Fruit fly (Drosophila melanogaster) whole organism, embryonic: Measurements from ENCODE around the gene CG31139.
A peak's percentile ranks its signal among the peaks of the same experiment; 100 is the strongest.

Experiments
- ATbp ChIP-seq: fragments of 200-800 bp; sonication (Bioruptor generic); optimal IDR thresholded peaks from 2 replicates; lab custom pipeline; 2017; ENCODE audit warnings: missing biosample characterization, mild to moderate bottlenecking, missing genetic modification characterization, missing genetic modification reagents
- Asciz ChIP-seq: fragments of 200-800 bp; sonication (Bioruptor generic); optimal IDR thresholded peaks from 2 replicates; lab custom pipeline; 2017; ENCODE audit warnings: missing biosample characterization, mild to moderate bottlenecking, missing genetic modification characterization, missing genetic modification reagents
- B-H1 ChIP-seq: fragments of 200-800 bp; sonication (Bioruptor generic); IDR thresholded peaks from 3 replicates; pipeline ENCODE4 v1.3.6; 2022; ENCODE audit warnings: missing biosample characterization, missing genetic modification characterization
- Bdp1 ChIP-seq: fragments of 200-800 bp; sonication (Bioruptor generic); optimal IDR thresholded peaks from 3 replicates; lab custom pipeline; 2016; ENCODE audit warnings: missing biosample characterization, missing genetic modification characterization
- CG1024 ChIP-seq: fragments of 200-800 bp; sonication (Bioruptor generic); IDR thresholded peaks from 2 replicates; pipeline ENCODE4 v1.3.6; 2022; ENCODE audit warnings: missing biosample characterization, missing genetic modification characterization
- CG10321 ChIP-seq: fragments of 200-800 bp; sonication (Bioruptor generic); IDR thresholded peaks from 2 replicates; pipeline ENCODE4 v1.3.6; 2022; ENCODE audit warnings: missing biosample characterization, missing genetic modification characterization
- CG10366 ChIP-seq: fragments of 200-800 bp; sonication (Bioruptor generic); IDR thresholded peaks from 2 replicates; pipeline ENCODE4 v1.3.6; 2022; ENCODE audit warnings: missing biosample characterization, missing genetic modification characterization
- CG12236 ChIP-seq: fragments of 200-800 bp; sonication (Bioruptor generic); optimal IDR thresholded peaks from 2 replicates; lab custom pipeline; 2016; ENCODE audit warnings: missing biosample characterization, missing genetic modification characterization
- CG1233 ChIP-seq: fragments of 200-800 bp; sonication (Bioruptor generic); optimal IDR thresholded peaks from 4 replicates; lab custom pipeline; 2018; ENCODE audit warnings: missing biosample characterization, mild to moderate bottlenecking, missing genetic modification characterization
- CG13424 ChIP-seq: fragments of 200-800 bp; sonication (Bioruptor generic); optimal IDR thresholded peaks from 2 replicates; lab custom pipeline; 2019; ENCODE audit warnings: missing biosample characterization, mild to moderate bottlenecking, missing genetic modification characterization, moderate library complexity
- CG13624 ChIP-seq: fragments of 200-800 bp; sonication (Bioruptor generic); optimal IDR thresholded peaks from 2 replicates; lab custom pipeline; 2016; ENCODE audit warnings: missing biosample characterization, missing genetic modification characterization
- CG16863 ChIP-seq: fragments of 200-800 bp; sonication (Bioruptor generic); optimal IDR thresholded peaks from 3 replicates; lab custom pipeline; 2016; ENCODE audit warnings: missing biosample characterization, missing genetic modification characterization
- CG1832 ChIP-seq: fragments of 200-800 bp; sonication (Bioruptor generic); optimal IDR thresholded peaks from 2 replicates; lab custom pipeline; 2017; ENCODE audit warnings: missing biosample characterization, mild to moderate bottlenecking, missing genetic modification characterization, inconsistent platforms
- CG18599 ChIP-seq: fragments of 200-800 bp; sonication (Bioruptor generic); optimal IDR thresholded peaks from 3 replicates; lab custom pipeline; 2017; ENCODE audit warnings: missing biosample characterization, missing genetic modification characterization, mild to moderate bottlenecking, moderate library complexity, missing genetic modification reagents
- CG2120 ChIP-seq: fragments of 200-800 bp; sonication (Bioruptor generic); optimal IDR thresholded peaks from 3 replicates; lab custom pipeline; 2016; ENCODE audit warnings: missing biosample characterization, missing genetic modification characterization
- CG3407 ChIP-seq: fragments of 200-800 bp; sonication (Bioruptor generic); optimal IDR thresholded peaks from 2 replicates; lab custom pipeline; 2018; ENCODE audit warnings: missing biosample characterization, mild to moderate bottlenecking, missing genetic modification characterization
- CG4820 ChIP-seq: fragments of 200-800 bp; sonication (Bioruptor generic); optimal IDR thresholded peaks from 3 replicates; lab custom pipeline; 2016; ENCODE audit warnings: missing biosample characterization, missing genetic modification characterization
- CG5180 ChIP-seq: fragments of 200-800 bp; sonication (Bioruptor generic); optimal IDR thresholded peaks from 3 replicates; lab custom pipeline; 2017; ENCODE audit warnings: missing biosample characterization, missing genetic modification characterization, mild to moderate bottlenecking, moderate library complexity, missing genetic modification reagents
- CG6254 ChIP-seq: fragments of 200-800 bp; sonication (Bioruptor generic); optimal IDR thresholded peaks from 3 replicates; lab custom pipeline; 2017; ENCODE audit warnings: mild to moderate bottlenecking, missing biosample characterization, missing genetic modification reagents, missing genetic modification characterization
- CG7357 ChIP-seq: fragments of 200-800 bp; sonication (Bioruptor generic); IDR thresholded peaks from 3 replicates; pipeline ENCODE4 v1.3.6; 2022; ENCODE audit warnings: missing biosample characterization, missing genetic modification characterization
- CG8388 ChIP-seq: fragments of 200-800 bp; sonication (Bioruptor generic); optimal IDR thresholded peaks from 2 replicates; lab custom pipeline; 2019; ENCODE audit warnings: missing biosample characterization, mild to moderate bottlenecking, missing genetic modification characterization, moderate library complexity
- D19B ChIP-seq: fragments of 200-800 bp; sonication (Bioruptor generic); optimal IDR thresholded peaks from 2 replicates; lab custom pipeline; 2017; ENCODE audit warnings: missing biosample characterization, mild to moderate bottlenecking, missing genetic modification characterization
- Dip2 ChIP-seq: fragments of 200-800 bp; sonication (Bioruptor generic); IDR thresholded peaks from 2 replicates; pipeline ENCODE4 v1.3.6; 2022; ENCODE audit warnings: missing biosample characterization, missing genetic modification characterization
- Doc2 ChIP-seq: fragments of 200-800 bp; sonication (Bioruptor generic); IDR thresholded peaks from 2 replicates; pipeline ENCODE4 v1.3.6; 2022; ENCODE audit warnings: missing biosample characterization, missing genetic modification characterization
- Gug ChIP-seq: fragments of 200-800 bp; sonication (Bioruptor generic); IDR thresholded peaks from 4 replicates; pipeline ENCODE4 v1.3.6; 2022; ENCODE audit warnings: missing biosample characterization, missing genetic modification characterization
- Hsf ChIP-seq: fragments of 200-800 bp; sonication (Bioruptor generic); optimal IDR thresholded peaks from 3 replicates; lab custom pipeline; 2016; ENCODE audit warnings: missing biosample characterization, missing genetic modification characterization
- Nf-YB ChIP-seq: fragments of 200-800 bp; sonication (Bioruptor generic); optimal IDR thresholded peaks from 3 replicates; lab custom pipeline; 2019; ENCODE audit warnings: missing biosample characterization, mild to moderate bottlenecking, missing genetic modification characterization, moderate library complexity
- ac ChIP-seq: fragments of 200-800 bp; sonication (Bioruptor generic); optimal IDR thresholded peaks from 3 replicates; lab custom pipeline; 2017; ENCODE audit warnings: missing biosample characterization, mild to moderate bottlenecking, missing genetic modification characterization
- ash1 ChIP-seq: fragments of 200-800 bp; sonication (Bioruptor generic); optimal IDR thresholded peaks from 2 replicates; lab custom pipeline; 2018; ENCODE audit warnings: missing biosample characterization, mild to moderate bottlenecking, missing genetic modification characterization
- az2 ChIP-seq: fragments of 200-800 bp; sonication (Bioruptor generic); optimal IDR thresholded peaks from 3 replicates; lab custom pipeline; 2016; ENCODE audit warnings: missing biosample characterization, missing genetic modification characterization
- cad ChIP-seq: fragments of >200 bp; optimal IDR thresholded peaks from 2 replicates; lab custom pipeline; 2017; ENCODE audit warnings: missing biosample characterization, missing genetic modification characterization
- dan ChIP-seq: fragments of 200-800 bp; sonication (Bioruptor generic); IDR thresholded peaks from 2 replicates; pipeline ENCODE4 v1.3.6; 2022; ENCODE audit warnings: missing biosample characterization, missing genetic modification characterization
- dimm ChIP-seq: fragments of 200-800 bp; sonication (Bioruptor generic); IDR thresholded peaks from 2 replicates; pipeline ENCODE4 v1.3.6; 2022; ENCODE audit warnings: missing biosample characterization, missing genetic modification characterization
- eve ChIP-seq, 2 experiments: fragments of >200 bp; optimal IDR thresholded peaks; 2 replicates each; lab custom pipeline; 2017; ENCODE audit warnings: missing biosample characterization in 2 of 2, missing genetic modification characterization in 2 of 2
- fd102C ChIP-seq: fragments of 200-800 bp; sonication (Bioruptor generic); optimal IDR thresholded peaks from 2 replicates; lab custom pipeline; 2018; ENCODE audit warnings: missing biosample characterization, mild to moderate bottlenecking, missing genetic modification characterization, moderate library complexity
- gt ChIP-seq: fragments of 200-800 bp; sonication (Bioruptor generic); IDR thresholded peaks from 2 replicates; pipeline ENCODE4 v1.3.6; 2022; ENCODE audit warnings: missing biosample characterization, missing genetic modification characterization
- hb ChIP-seq: fragments of 200-800 bp; sonication (Bioruptor generic); IDR thresholded peaks from 3 replicates; pipeline ENCODE4 v1.3.6; 2022; ENCODE audit warnings: missing biosample characterization, missing genetic modification characterization; ENCODE audit not compliant: partially characterized antibody
- lab ChIP-seq: fragments of 200-800 bp; sonication (Bioruptor generic); optimal IDR thresholded peaks from 3 replicates; lab custom pipeline; 2017; ENCODE audit warnings: missing biosample characterization, missing genetic modification characterization, mild to moderate bottlenecking, moderate library complexity, missing genetic modification reagents
- nerfin-1 ChIP-seq: fragments of 200-800 bp; sonication (Bioruptor generic); optimal IDR thresholded peaks from 3 replicates; lab custom pipeline; 2019; ENCODE audit warnings: missing biosample characterization, mild to moderate bottlenecking, missing genetic modification characterization, moderate library complexity
- nerfin-2 ChIP-seq: fragments of 200-800 bp; sonication (Bioruptor generic); IDR thresholded peaks from 2 replicates; pipeline ENCODE4 v1.3.6; 2022; ENCODE audit warnings: missing biosample characterization, missing genetic modification characterization; ENCODE audit not compliant: partially characterized antibody
- phol ChIP-seq: fragments of 200-800 bp; sonication (Bioruptor generic); optimal IDR thresholded peaks from 3 replicates; lab custom pipeline; 2018; ENCODE audit warnings: missing biosample characterization, mild to moderate bottlenecking, missing genetic modification characterization, moderate library complexity
- pzg ChIP-seq: fragments of 200-800 bp; sonication (Bioruptor generic); optimal IDR thresholded peaks from 3 replicates; lab custom pipeline; 2018; ENCODE audit warnings: missing biosample characterization, mild to moderate bottlenecking, missing genetic modification characterization, moderate library complexity
- ranshi ChIP-seq: fragments of 200-800 bp; sonication (Bioruptor generic); IDR thresholded peaks from 2 replicates; pipeline ENCODE4 v1.3.6; 2022; ENCODE audit warnings: missing biosample characterization, missing genetic modification characterization
- row ChIP-seq: fragments of 200-800 bp; sonication (Bioruptor generic); IDR thresholded peaks from 3 replicates; pipeline ENCODE4 v1.3.6; 2022; ENCODE audit warnings: missing biosample characterization, missing genetic modification characterization
- sim ChIP-seq: fragments of 200-800 bp; sonication (Bioruptor generic); IDR thresholded peaks from 2 replicates; pipeline ENCODE4 v1.3.6; 2022; ENCODE audit warnings: missing biosample characterization, missing genetic modification characterization
- slou ChIP-seq: fragments of 200-800 bp; sonication (Bioruptor generic); optimal IDR thresholded peaks from 3 replicates; lab custom pipeline; 2016; ENCODE audit warnings: missing biosample characterization, missing genetic modification characterization
- tll ChIP-seq, 2 experiments: fragments of 200-800 bp in 1 of 2; fragments of >200 bp in 1 of 2; sonication (Bioruptor generic) in 1 of 2; optimal IDR thresholded peaks; 2 replicates each; lab custom pipeline; 2017 to 2019; ENCODE audit warnings: missing biosample characterization in 2 of 2, missing genetic modification characterization in 2 of 2, mild to moderate bottlenecking in 1 of 2, moderate library complexity in 1 of 2
- wdn ChIP-seq: fragments of 200-800 bp; sonication (Bioruptor generic); IDR thresholded peaks from 2 replicates; pipeline ENCODE4 v1.3.6; 2022; ENCODE audit warnings: missing biosample characterization, missing genetic modification characterization

CG31139 gene

dm6 chr3R:22724149-22724973 lies 24.5 kb downstream of the CG31139 start, which contains the start of gene Irp-1A (continued):
- TF ChIP-seq CG7357 (GFP tag; lab: Robert Waterston, UW) = no peak
- no peak for TF ChIP-seq ac (GFP tag; lab: Kevin White, UChicago)
- TF ChIP-seq Hsf = peak; percentile 49
- TF ChIP-seq CG10321 = peak; percentile 27; the same call in 1 of the 2 replicates
- TF ChIP-seq ash1 (GFP tag; lab: Kevin White, UChicago) = no peak
- peak; percentile 81 for TF ChIP-seq CG13424 (tag; lab: Kevin White, UChicago)
- TF ChIP-seq eve (GFP tag; optimal IDR thresholded peaks at IDR 0.05; lab: Kevin White, UChicago) = no peak
- TF ChIP-seq dimm (GFP tag; lab: Robert Waterston, UW) = no peak
- peak; percentile 86 for TF ChIP-seq row (GFP tag; lab: Robert Waterston, UW)
- TF ChIP-seq ranshi (GFP tag; lab: Robert Waterston, UW) = peak; percentile 75
- TF ChIP-seq CG1832 (GFP tag; lab: Kevin White, UChicago) = no peak
- peak; percentile 59 for TF ChIP-seq pzg (GFP tag; lab: Kevin White, UChicago)
- TF ChIP-seq CG10366 = peak; percentile 65
- TF ChIP-seq CG2120 (GFP tag; lab: Kevin White, UChicago) = peak; percentile 78
- peak; percentile 60 for TF ChIP-seq az2
- TF ChIP-seq CG3407 (GFP tag; lab: Kevin White, UChicago) = peak; percentile 44
- no peak for TF ChIP-seq fd102C (GFP tag; lab: Kevin White, UChicago)
- peak; percentile 76 for TF ChIP-seq CG8388 (GFP tag; lab: Kevin White, UChicago)
- no peak for TF ChIP-seq gt (GFP tag; lab: Robert Waterston, UW)
- peak; percentile 81 for TF ChIP-seq phol (tag; lab: Kevin White, UChicago)
- peak; percentile 41; the same call in 1 of the 4 replicates for TF ChIP-seq Gug
- peak; percentile 8; the same call in 1 of the 2 replicates for TF ChIP-seq sim (GFP tag; lab: Robert Waterston, UW)
- no peak for TF ChIP-seq CG6254 (GFP tag; lab: Kevin White, UChicago)
- TF ChIP-seq nerfin-1 = peak; percentile 66
- peak; percentile 3 for TF ChIP-seq Bdp1
- TF ChIP-seq lab (GFP tag; lab: Kevin White, UChicago) = peak; percentile 85
- TF ChIP-seq CG13624 = peak; percentile 47
- TF ChIP-seq hb (GFP tag; lab: Robert Waterston, UW) = peak; percentile 54; the same call in 1 of the 3 replicates
- no peak for TF ChIP-seq Doc2 (GFP tag; lab: Robert Waterston, UW)
- peak; percentile 49 for TF ChIP-seq nerfin-2 (GFP tag; lab: Robert Waterston, UW)
- peak; percentile 2 for TF ChIP-seq CG4820 (GFP tag; lab: Kevin White, UChicago)
- peak; percentile 43; the same call in 1 of the 3 replicates for TF ChIP-seq B-H1 (GFP tag; lab: Robert Waterston, UW)
- TF ChIP-seq Nf-YB (GFP tag; lab: Kevin White, UChicago) = peak; percentile 65
- TF ChIP-seq wdn (GFP tag; lab: Robert Waterston, UW) = peak; percentile 74
- no peak for TF ChIP-seq cad (GFP tag; lab: Kevin White, UChicago)
- peak; percentile 22 for TF ChIP-seq CG16863
- TF ChIP-seq CG5180 (GFP tag; lab: Kevin White, UChicago) = peak; percentile 33
- peak; percentile 38; the same call in 1 of the 2 replicates for TF ChIP-seq CG1024
- TF ChIP-seq CG12236 (GFP tag; lab: Kevin White, UChicago) = no peak
- peak; percentile 23 for TF ChIP-seq D19B (GFP tag; lab: Kevin White, UChicago)
- no peak for TF ChIP-seq dan
- peak; percentile 77 for TF ChIP-seq CG18599 (GFP tag; lab: Kevin White, UChicago)
- peak; percentile 21 for TF ChIP-seq ATbp (GFP tag; lab: Kevin White, UChicago)
- no peak for TF ChIP-seq tll (GFP tag; optimal IDR thresholded peaks at IDR 0.05; lab: Kevin White, UChicago)
- peak; percentile 54 for TF ChIP-seq slou (GFP tag; lab: Kevin White, UChicago)
- TF ChIP-seq Asciz (GFP tag; lab: Kevin White, UChicago) = no peak
- peak; percentile 41 for TF ChIP-seq CG1233 (GFP tag; lab: Kevin White, UChicago)
- no peak for TF ChIP-seq Dip2
